Fruit fly (Drosophila melanogaster) whole organism, adult: Measurements from ENCODE around the gene CG6236.

ENCODE experiments used
- CG11617 ChIP-seq: fragments of 200-800 bp; sonication (Bioruptor generic); optimal IDR thresholded peaks from 2 replicates; lab custom pipeline; 2017; ENCODE audit warnings: mild to moderate bottlenecking, missing biosample characterization, missing genetic modification reagents, missing genetic modification characterization
- CG12768 ChIP-seq: fragments of 200-800 bp; sonication (Bioruptor generic); optimal IDR thresholded peaks from 2 replicates; lab custom pipeline; 2017; ENCODE audit warnings: missing biosample characterization, missing genetic modification characterization, mild to moderate bottlenecking, moderate library complexity, missing genetic modification reagents
- CG1620 ChIP-seq: fragments of 200-800 bp; sonication (Bioruptor generic); optimal IDR thresholded peaks from 2 replicates; lab custom pipeline; 2016; ENCODE audit warnings: missing biosample characterization, missing genetic modification characterization
- CG7101 ChIP-seq: fragments of 200-800 bp; sonication (Bioruptor generic); optimal IDR thresholded peaks from 2 replicates; lab custom pipeline; 2018; ENCODE audit warnings: missing biosample characterization, mild to moderate bottlenecking, missing genetic modification characterization, moderate library complexity
- Clk ChIP-seq: fragments of 200-800 bp; sonication (Bioruptor generic); optimal IDR thresholded peaks from 2 replicates; lab custom pipeline; 2017; ENCODE audit warnings: missing biosample characterization, missing genetic modification characterization
- Crg-1 ChIP-seq: fragments of 200-800 bp; sonication (Bioruptor generic); optimal IDR thresholded peaks from 2 replicates; lab custom pipeline; 2016; ENCODE audit warnings: missing biosample characterization, missing genetic modification characterization
- bab1 ChIP-seq: fragments of 200-800 bp; sonication (Bioruptor generic); optimal IDR thresholded peaks from 3 replicates; lab custom pipeline; 2019; ENCODE audit warnings: missing biosample characterization, mild to moderate bottlenecking, missing genetic modification characterization, moderate library complexity
- cnc ChIP-seq, 2 experiments: fragments of >200 bp; optimal IDR thresholded peaks; 2 replicates each; lab custom pipeline; 2017
- kay ChIP-seq: fragments of 200-800 bp; sonication (Bioruptor generic); peaks from one replicate; lab custom pipeline; 2016; ENCODE audit warnings: missing biosample characterization, missing genetic modification characterization, borderline replicate concordance
- tj ChIP-seq: fragments of 200-800 bp; sonication (Bioruptor generic); optimal IDR thresholded peaks from 3 replicates; lab custom pipeline; 2017; ENCODE audit warnings: missing biosample characterization, mild to moderate bottlenecking, missing genetic modification characterization, moderate library complexity
- toe ChIP-seq: fragments of 200-800 bp; sonication (Bioruptor generic); optimal IDR thresholded peaks from 2 replicates; lab custom pipeline; 2016; ENCODE audit warnings: missing biosample characterization, missing genetic modification characterization

- TF ChIP-seq Crg-1 (GFP tag; lab: Kevin White, UChicago) (no peak), kay (no peak), CG1620 (GFP tag; lab: Kevin White, UChicago) (no peak), CG12768 (no peak), CG7101 (tag; lab: Kevin White, UChicago) (no peak), cnc (optimal IDR thresholded peaks at IDR 0.05; lab: Kevin White, UChicago) (no peak), Clk (GFP tag; lab: Kevin White, UChicago) (no peak), tj (GFP tag; lab: Kevin White, UChicago) (no peak), bab1 (GFP tag; lab: Kevin White, UChicago) (no peak), CG11617 (GFP tag; lab: Kevin White, UChicago) (no peak), toe (GFP tag; lab: Kevin White, UChicago) (no peak)
Measured at dm6 chr3R:15369742-15370141, 41.7 kb upstream of the CG6236 start, which contains the start of gene CG14868.
